Worm (Caenorhabditis elegans) whole organism, L1 larva: ENCODE measurements around the gene H35N09.1.

Experiments used
- alr-1 ChIP-seq: fragments of 200-800 bp; sonication (Bioruptor generic); optimal IDR thresholded peaks from 2 replicates; lab custom pipeline; 2018; ENCODE audit warnings: borderline replicate concordance, mild to moderate bottlenecking, missing genetic modification characterization, missing compliant biosample characterization
- ama-1 ChIP-seq: fragments of 150-350 bp; optimal IDR thresholded peaks from 2 replicates; lab custom pipeline; 2014
- blmp-1 ChIP-seq: fragments of 150-350 bp; optimal IDR thresholded peaks from 2 replicates; lab custom pipeline; 2014; ENCODE audit warnings: missing biosample characterization, missing genetic modification characterization
- ceh-8 ChIP-seq: fragments of 200-800 bp; sonication (Bioruptor generic); optimal IDR thresholded peaks from 2 replicates; lab custom pipeline; 2018; ENCODE audit warnings: mild to moderate bottlenecking, missing genetic modification characterization, moderate library complexity, missing compliant biosample characterization
- ceh-90 ChIP-seq: sonication (generic microtip); optimal IDR thresholded peaks from 2 replicates; lab custom pipeline; 2016; ENCODE audit warnings: missing genetic modification characterization, missing compliant biosample characterization
- ces-1 ChIP-seq: fragments of 150-350 bp; optimal IDR thresholded peaks from 2 replicates; lab custom pipeline; 2014; ENCODE audit warnings: missing biosample characterization, missing genetic modification reagents, missing genetic modification characterization
- dpl-1 ChIP-seq, 3 experiments: fragments of 150-350 bp in 2 of 3; sonication (generic microtip) in 1 of 3; optimal IDR thresholded peaks; 2 replicates each; lab custom pipeline; 2014 to 2017; ENCODE audit warnings: missing biosample characterization in 3 of 3, missing genetic modification characterization in 3 of 3, missing genetic modification reagents in 3 of 3
- dsc-1 ChIP-seq: sonication (generic microtip); optimal IDR thresholded peaks from 2 replicates; lab custom pipeline; 2016; ENCODE audit warnings: mild to moderate bottlenecking, missing genetic modification characterization, missing compliant biosample characterization
- nhr-71 ChIP-seq: sonication (generic microtip); optimal IDR thresholded peaks from 2 replicates; lab custom pipeline; 2016; ENCODE audit warnings: mild to moderate bottlenecking, missing genetic modification characterization, moderate library complexity, missing compliant biosample characterization
- pag-3 ChIP-seq: sonication (generic microtip); optimal IDR thresholded peaks from 2 replicates; lab custom pipeline; 2017; ENCODE audit warnings: missing genetic modification characterization, mild to moderate bottlenecking, missing compliant biosample characterization, antibody characterized with exemption, borderline replicate concordance; ENCODE audit not compliant: insufficient read depth
- skn-1 ChIP-seq: fragments of 150-350 bp; optimal IDR thresholded peaks from 2 replicates; lab custom pipeline; 2014; ENCODE audit warnings: missing biosample characterization, missing genetic modification characterization
- snpc-4 ChIP-seq: fragments of 150-350 bp; optimal IDR thresholded peaks from 2 replicates; lab custom pipeline; 2014; ENCODE audit warnings: missing biosample characterization, missing genetic modification characterization
- zag-1 ChIP-seq: fragments of 150-350 bp; optimal IDR thresholded peaks from 2 replicates; lab custom pipeline; 2014; ENCODE audit warnings: missing biosample characterization, missing genetic modification characterization

ce11 chrX:8613053-8613452, 7.9 kb downstream of the H35N09.1 start, which contains the start of gene K01A12.2:
- TF ChIP-seq dsc-1, result no peak
- no peak for TF ChIP-seq ceh-90
- no peak for TF ChIP-seq zag-1 (tag; lab: Kevin White, UChicago)
- no peak for TF ChIP-seq nhr-71
- TF ChIP-seq alr-1, result no peak
- TF ChIP-seq blmp-1 (tag; lab: Kevin White, UChicago), result no peak
- no peak for TF ChIP-seq dpl-1 (GFP tag; optimal IDR thresholded peaks at IDR 0.05; lab: Kevin White, UChicago)
- TF ChIP-seq ces-1 (GFP tag; lab: Kevin White, UChicago), result no peak
- TF ChIP-seq pag-3, result no peak
- no peak for TF ChIP-seq snpc-4 (tag; lab: Kevin White, UChicago)
- TF ChIP-seq skn-1 (tag; lab: Kevin White, UChicago), result no peak
- TF ChIP-seq ama-1 (lab: Kevin White, UChicago), result no peak
- TF ChIP-seq ceh-8 (GFP tag; lab: Kevin White, UChicago), result no peak
